Worm (Caenorhabditis elegans) whole organism, L4/young adult: ENCODE measurements around the gene F26C11.1.

Experiments
- W03F9.2 ChIP-seq: fragments of 150-350 bp; optimal IDR thresholded peaks from 2 replicates; lab custom pipeline; 2014; ENCODE audit warnings: missing biosample characterization, missing genetic modification characterization
- dao-5 ChIP-seq: sonication (generic microtip); optimal IDR thresholded peaks from 2 replicates; lab custom pipeline; 2016; ENCODE audit warnings: missing genotype, missing genetic modification characterization, moderate library complexity, missing compliant biosample characterization
- him-1 ChIP-seq: sonication (generic microtip); optimal IDR thresholded peaks from 2 replicates; lab custom pipeline; 2016; ENCODE audit warnings: missing genotype, missing genetic modification reagents, missing genetic modification characterization, missing compliant biosample characterization

DNA sequence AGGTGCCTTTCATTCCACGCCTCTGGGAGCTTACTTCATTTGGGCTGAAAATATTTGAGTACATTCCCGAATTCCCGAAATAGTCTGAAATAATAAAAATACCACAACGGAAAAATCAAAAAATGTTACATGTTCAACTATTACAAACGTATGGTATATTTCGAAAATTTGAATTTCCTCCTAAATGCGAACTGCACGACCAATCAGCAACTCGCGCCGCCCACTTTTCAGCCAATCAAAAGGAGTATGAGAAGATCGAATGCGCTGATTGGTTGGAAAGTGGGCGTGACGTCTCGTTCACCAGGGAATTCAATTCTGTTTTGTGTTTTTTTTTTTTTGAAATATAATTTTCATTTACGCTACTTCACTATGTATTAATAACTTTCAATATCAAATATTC, 25.8 kb upstream of the F26C11.1 start, which contains the start of gene old-1:
- TF ChIP-seq him-1 (no peak), W03F9.2 (tag; lab: Kevin White, UChicago) (no peak), dao-5 (tag; lab: Kevin White, UChicago) (no peak)
